Worm (Caenorhabditis elegans) whole organism, late embryonic: ENCODE results near the gene C35D10.5.

Experiments
- C08G9.2 ChIP-seq: sonication (generic microtip); optimal IDR thresholded peaks from 2 replicates; lab custom pipeline; 2016; ENCODE audit warnings: mild to moderate bottlenecking, missing genetic modification characterization, moderate library complexity, missing compliant biosample characterization
- C38D4.7 ChIP-seq: fragments of 200-800 bp; sonication (Bioruptor generic); optimal IDR thresholded peaks from 2 replicates; lab custom pipeline; 2018; ENCODE audit warnings: mild to moderate bottlenecking, missing genetic modification characterization, moderate library complexity, missing compliant biosample characterization
- F13H6.1 ChIP-seq: sonication (generic microtip); optimal IDR thresholded peaks from 2 replicates; lab custom pipeline; 2016; ENCODE audit warnings: missing genetic modification characterization, missing compliant biosample characterization
- K02D7.2 ChIP-seq: sonication (generic microtip); optimal IDR thresholded peaks from 2 replicates; lab custom pipeline; 2017; ENCODE audit warnings: mild to moderate bottlenecking, missing genetic modification characterization, missing compliant biosample characterization
- K09A11.1 ChIP-seq: sonication (generic microtip); optimal IDR thresholded peaks from 2 replicates; lab custom pipeline; 2017; ENCODE audit warnings: antibody characterized with exemption, mild to moderate bottlenecking, missing genetic modification characterization, missing compliant biosample characterization; ENCODE audit not compliant: insufficient read depth
- T23F11.4 ChIP-seq: fragments of 200-800 bp; sonication (Bioruptor generic); optimal IDR thresholded peaks from 2 replicates; lab custom pipeline; 2018; ENCODE audit warnings: mild to moderate bottlenecking, missing genetic modification characterization, missing compliant biosample characterization
- ama-1 ChIP-seq: fragments of 150-350 bp; optimal IDR thresholded peaks from 2 replicates; lab custom pipeline; 2014
- ceh-18 ChIP-seq: sonication (generic microtip); optimal IDR thresholded peaks from 2 replicates; lab custom pipeline; 2016; ENCODE audit warnings: missing genetic modification characterization, missing compliant biosample characterization
- ceh-2 ChIP-seq: sonication (generic microtip); optimal IDR thresholded peaks from 2 replicates; lab custom pipeline; 2016; ENCODE audit warnings: missing genotype, missing genetic modification characterization, missing compliant biosample characterization
- ceh-22 ChIP-seq: sonication (generic microtip); optimal IDR thresholded peaks from 2 replicates; lab custom pipeline; 2017; ENCODE audit warnings: missing biosample characterization, missing genetic modification characterization
- ceh-31 ChIP-seq: sonication (generic microtip); optimal IDR thresholded peaks from 2 replicates; lab custom pipeline; 2016; ENCODE audit warnings: missing genetic modification characterization, missing compliant biosample characterization
- ceh-34 ChIP-seq: sonication (generic microtip); optimal IDR thresholded peaks from 2 replicates; lab custom pipeline; 2016; ENCODE audit warnings: mild to moderate bottlenecking, missing genetic modification characterization, missing compliant biosample characterization
- ceh-45 ChIP-seq: fragments of 200-800 bp; sonication (Bioruptor generic); IDR thresholded peaks from 2 replicates; pipeline ENCODE4 v1.3.6; 2022; ENCODE audit warnings: missing genetic modification reagents, missing genetic modification characterization, missing compliant biosample characterization
- ceh-6 ChIP-seq: fragments of 200-800 bp; sonication (Bioruptor generic); optimal IDR thresholded peaks from 2 replicates; lab custom pipeline; 2018; ENCODE audit warnings: mild to moderate bottlenecking, missing genetic modification characterization, missing compliant biosample characterization
- ceh-9 ChIP-seq: sonication (generic microtip); optimal IDR thresholded peaks from 2 replicates; lab custom pipeline; 2016; ENCODE audit warnings: mild to moderate bottlenecking, missing genetic modification characterization, inconsistent platforms, missing compliant biosample characterization
- che-1 ChIP-seq: sonication (generic microtip); optimal IDR thresholded peaks from 2 replicates; lab custom pipeline; 2016; ENCODE audit warnings: mild to moderate bottlenecking, missing genetic modification characterization, missing compliant biosample characterization
- dmd-4 ChIP-seq: sonication (generic microtip); optimal IDR thresholded peaks from 2 replicates; lab custom pipeline; 2016; ENCODE audit warnings: borderline replicate concordance, missing genetic modification characterization, missing compliant biosample characterization
- dve-1 ChIP-seq: sonication (generic microtip); optimal IDR thresholded peaks from 2 replicates; lab custom pipeline; 2017; ENCODE audit warnings: antibody characterized with exemption, mild to moderate bottlenecking, missing genetic modification characterization, missing compliant biosample characterization
- ets-4 ChIP-seq: sonication (generic microtip); optimal IDR thresholded peaks from 2 replicates; lab custom pipeline; 2016; ENCODE audit warnings: missing genetic modification characterization, missing compliant biosample characterization
- eyg-1 ChIP-seq: sonication (generic microtip); optimal IDR thresholded peaks from 2 replicates; lab custom pipeline; 2016; ENCODE audit warnings: missing genotype, missing genetic modification characterization, missing compliant biosample characterization
- fax-1 ChIP-seq: sonication (generic microtip); optimal IDR thresholded peaks from 2 replicates; lab custom pipeline; 2016; ENCODE audit warnings: missing genotype, missing genetic modification characterization, missing compliant biosample characterization
- fkh-10 ChIP-seq: fragments of 150-350 bp; optimal IDR thresholded peaks from 2 replicates; lab custom pipeline; 2014; ENCODE audit warnings: missing biosample characterization, missing genetic modification reagents, missing genetic modification characterization
- fkh-6 ChIP-seq: sonication (generic microtip); optimal IDR thresholded peaks from 2 replicates; lab custom pipeline; 2016; ENCODE audit warnings: missing genetic modification characterization, missing compliant biosample characterization
- hlh-13 ChIP-seq: fragments of 200-800 bp; sonication (Bioruptor generic); optimal IDR thresholded peaks from 2 replicates; lab custom pipeline; 2018; ENCODE audit warnings: mild to moderate bottlenecking, missing genetic modification characterization, missing compliant biosample characterization
- hlh-15 ChIP-seq: sonication (generic microtip); optimal IDR thresholded peaks from 2 replicates; lab custom pipeline; 2016; ENCODE audit warnings: missing genetic modification characterization, missing compliant biosample characterization
- hlh-30 ChIP-seq: sonication (generic microtip); optimal IDR thresholded peaks from 2 replicates; lab custom pipeline; 2017; ENCODE audit warnings: antibody characterized with exemption, missing genetic modification characterization, missing compliant biosample characterization; ENCODE audit not compliant: insufficient read depth
- hlh-8 ChIP-seq: sonication (generic microtip); optimal IDR thresholded peaks from 2 replicates; lab custom pipeline; 2016; ENCODE audit warnings: missing genotype, missing genetic modification characterization, missing compliant biosample characterization
- lim-6 ChIP-seq: sonication (generic microtip); optimal IDR thresholded peaks from 2 replicates; lab custom pipeline; 2016; ENCODE audit warnings: missing genetic modification characterization, missing compliant biosample characterization
- madf-2 ChIP-seq: sonication (generic microtip); optimal IDR thresholded peaks from 2 replicates; lab custom pipeline; 2017; ENCODE audit warnings: missing genetic modification characterization, missing compliant biosample characterization
- mec-3 ChIP-seq: sonication (generic microtip); optimal IDR thresholded peaks from 2 replicates; lab custom pipeline; 2016; ENCODE audit warnings: borderline replicate concordance, missing genetic modification characterization, missing compliant biosample characterization
- pag-3 ChIP-seq: sonication (generic microtip); optimal IDR thresholded peaks from 2 replicates; lab custom pipeline; 2016; ENCODE audit warnings: missing compliant biosample characterization, missing genetic modification characterization, borderline replicate concordance
- pat-9 ChIP-seq: fragments of 200-800 bp; sonication (Bioruptor generic); optimal IDR thresholded peaks from 2 replicates; lab custom pipeline; 2018; ENCODE audit warnings: mild to moderate bottlenecking, missing genetic modification characterization, moderate library complexity, missing compliant biosample characterization
- pha-4 ChIP-seq: fragments of 150-350 bp; optimal IDR thresholded peaks from 2 replicates; lab custom pipeline; 2018; ENCODE audit warnings: missing biosample characterization, missing genetic modification reagents, missing genetic modification characterization
- pros-1 ChIP-seq: fragments of 150-350 bp; optimal IDR thresholded peaks from 2 replicates; lab custom pipeline; 2014; ENCODE audit warnings: missing biosample characterization, missing genetic modification reagents, missing genetic modification characterization
- ref-2 ChIP-seq: sonication (generic microtip); optimal IDR thresholded peaks from 2 replicates; lab custom pipeline; 2016; ENCODE audit warnings: missing genetic modification characterization, missing compliant biosample characterization
- rnt-1 ChIP-seq: sonication (generic microtip); optimal IDR thresholded peaks from 2 replicates; lab custom pipeline; 2016; ENCODE audit warnings: missing genetic modification characterization, missing compliant biosample characterization
- syd-9 ChIP-seq: sonication (generic microtip); optimal IDR thresholded peaks from 2 replicates; lab custom pipeline; 2016; ENCODE audit warnings: mild to moderate bottlenecking, missing genetic modification characterization, moderate library complexity, missing compliant biosample characterization
- tbx-2 ChIP-seq: sonication (generic microtip); optimal IDR thresholded peaks from 2 replicates; lab custom pipeline; 2016; ENCODE audit warnings: missing genetic modification characterization, missing compliant biosample characterization
- tbx-7 ChIP-seq: sonication (generic microtip); optimal IDR thresholded peaks from 2 replicates; lab custom pipeline; 2016; ENCODE audit warnings: missing genotype, missing genetic modification characterization, missing compliant biosample characterization
- ttx-3 ChIP-seq: sonication (generic microtip); optimal IDR thresholded peaks from 2 replicates; lab custom pipeline; 2016; ENCODE audit warnings: missing genetic modification reagents, missing genetic modification characterization, missing compliant biosample characterization
- unc-55 ChIP-seq: sonication (generic microtip); optimal IDR thresholded peaks from 2 replicates; lab custom pipeline; 2017; ENCODE audit warnings: missing biosample characterization, missing genetic modification reagents, missing genetic modification characterization
- ztf-16 ChIP-seq: sonication (generic microtip); optimal IDR thresholded peaks from 2 replicates; lab custom pipeline; 2017; ENCODE audit warnings: missing genetic modification characterization, missing compliant biosample characterization

Gene C35D10.5

ce11 chrIII:4899728-4900127, 37.6 kb downstream of the C35D10.5 start (continued):
- TF ChIP-seq tbx-2 (tag; lab: Kevin White, UChicago) (peak; percentile 98), K09A11.1 (peak; percentile 33), eyg-1 (peak; percentile 25), syd-9 (tag; lab: Kevin White, UChicago) (peak; percentile 70), unc-55 (GFP tag; lab: Kevin White, UChicago) (peak; percentile 94), ceh-45 (GFP tag; lab: Robert Waterston, UW) (no peak), fkh-6 (tag; lab: Kevin White, UChicago) (peak; percentile 54), lim-6 (tag; lab: Kevin White, UChicago) (peak; percentile 79), ttx-3 (tag; lab: Kevin White, UChicago) (no peak), C08G9.2 (tag; lab: Kevin White, UChicago) (peak; percentile 60), hlh-8 (tag; lab: Kevin White, UChicago) (peak; percentile 40), ref-2 (tag; lab: Kevin White, UChicago) (peak; percentile 96), hlh-13 (GFP tag; lab: Kevin White, UChicago) (no peak), ceh-6 (GFP tag; lab: Kevin White, UChicago) (peak; percentile 53), ceh-9 (tag; lab: Kevin White, UChicago) (no peak), hlh-15 (tag; lab: Kevin White, UChicago) (no peak), madf-2 (peak; percentile 63), ama-1 (lab: Kevin White, UChicago) (no peak), dve-1 (tag; lab: Kevin White, UChicago) (peak; percentile 93), dmd-4 (tag; lab: Kevin White, UChicago) (peak; percentile 85), che-1 (tag; lab: Kevin White, UChicago) (no peak), fax-1 (tag; lab: Kevin White, UChicago) (no peak), ceh-2 (tag; lab: Kevin White, UChicago) (peak; percentile 70), ztf-16 (tag; lab: Kevin White, UChicago) (peak; percentile 15), F13H6.1 (peak; percentile 89), K02D7.2 (tag; lab: Kevin White, UChicago) (no peak), rnt-1 (tag; lab: Kevin White, UChicago) (peak; percentile 98), hlh-30 (tag; lab: Kevin White, UChicago) (peak; percentile 98), fkh-10 (GFP tag; lab: Kevin White, UChicago) (peak; percentile 72), ceh-22 (tag; lab: Kevin White, UChicago) (peak; percentile 41), ceh-18 (peak; percentile 99), tbx-7 (tag; lab: Kevin White, UChicago) (peak; percentile 52), pag-3 (tag; lab: Kevin White, UChicago) (no peak), pha-4 (tag; lab: Kevin White, UChicago) (no peak), mec-3 (tag; lab: Kevin White, UChicago) (no peak), ceh-34 (tag; lab: Kevin White, UChicago) (peak; percentile 95)
- TF ChIP-seq, all 69 proteins: peak for 45

ce11 chrIII:4900260-4900659, 38.1 kb downstream of the C35D10.5 start, which contains the start of gene tag-340:
TSS of gene tag-340 (plus strand) at chrIII:4900508.
- TF ChIP-seq ceh-31 (tag; lab: Kevin White, UChicago) = no peak
- no peak for TF ChIP-seq che-1 (tag; lab: Kevin White, UChicago)
- no peak for TF ChIP-seq pros-1 (tag; lab: Kevin White, UChicago)
- no peak for TF ChIP-seq ceh-6 (GFP tag; lab: Kevin White, UChicago)
- TF ChIP-seq T23F11.4 (GFP tag; lab: Kevin White, UChicago) = no peak
- no peak for TF ChIP-seq eyg-1
- no peak for TF ChIP-seq C38D4.7
- TF ChIP-seq pat-9 (tag; lab: Kevin White, UChicago) = no peak
- TF ChIP-seq ets-4 (tag; lab: Kevin White, UChicago) = no peak
- no peak for TF ChIP-seq unc-55 (GFP tag; lab: Kevin White, UChicago)
- no peak for TF ChIP-seq syd-9 (tag; lab: Kevin White, UChicago)
